Worm (Caenorhabditis elegans) whole organism, young adult: ENCODE data around the gene srz-83.

ENCODE experiments used
- B0261.1 ChIP-seq: sonication (generic microtip); optimal IDR thresholded peaks from 2 replicates; lab custom pipeline; 2016; ENCODE audit warnings: mild to moderate bottlenecking, missing genetic modification characterization, moderate library complexity, missing compliant biosample characterization
- B0336.3 ChIP-seq: fragments of 200-800 bp; sonication (Bioruptor generic); IDR thresholded peaks from 2 replicates; pipeline ENCODE4 v1.3.6; 2022; ENCODE audit warnings: missing genetic modification characterization, missing compliant biosample characterization
- F55B11.4 ChIP-seq: sonication (generic microtip); optimal IDR thresholded peaks from 2 replicates; lab custom pipeline; 2016; ENCODE audit warnings: missing compliant biosample characterization, missing genetic modification characterization, borderline replicate concordance; ENCODE audit not compliant: insufficient read depth
- F57A8.1 ChIP-seq: fragments of 200-800 bp; sonication (Bioruptor generic); optimal IDR thresholded peaks from 2 replicates; lab custom pipeline; 2018; ENCODE audit warnings: mild to moderate bottlenecking, missing genetic modification characterization, moderate library complexity, missing compliant biosample characterization
- K12H6.12 ChIP-seq: fragments of 200-800 bp; sonication (Bioruptor generic); optimal IDR thresholded peaks from 2 replicates; lab custom pipeline; 2018; ENCODE audit warnings: mild to moderate bottlenecking, missing genetic modification characterization, missing compliant biosample characterization
- T07F8.4 ChIP-seq: sonication (generic microtip); optimal IDR thresholded peaks from 2 replicates; lab custom pipeline; 2016; ENCODE audit warnings: mild to moderate bottlenecking, missing genetic modification characterization, moderate library complexity, missing compliant biosample characterization
- Y53F4B.3 ChIP-seq: fragments of 200-800 bp; sonication (Bioruptor generic); IDR thresholded peaks from 2 replicates; pipeline ENCODE4 v1.3.6; 2022; ENCODE audit warnings: missing genetic modification reagents, missing genetic modification characterization, missing compliant biosample characterization
- akir-1 ChIP-seq: fragments of 200-800 bp; sonication (Bioruptor generic); optimal IDR thresholded peaks from 2 replicates; lab custom pipeline; 2018; ENCODE audit warnings: mild to moderate bottlenecking, missing genetic modification characterization, moderate library complexity, missing compliant biosample characterization
- ccch-3 ChIP-seq: fragments of 200-800 bp; sonication (Bioruptor generic); optimal IDR thresholded peaks from 2 replicates; lab custom pipeline; 2018; ENCODE audit warnings: mild to moderate bottlenecking, missing genetic modification characterization, missing compliant biosample characterization
- cebp-1 ChIP-seq, 2 experiments: fragments of 200-800 bp in 1 of 2; sonication (Bioruptor generic) in 1 of 2; sonication (generic microtip) in 1 of 2; IDR thresholded peaks in 1 of 2; optimal IDR thresholded peaks in 1 of 2; 2 replicates each; pipeline versions ENCODE4 v1.3.6 to Lab custom; 2017 to 2022; ENCODE audit warnings: missing compliant biosample characterization in 2 of 2, missing genetic modification characterization in 2 of 2, mild to moderate bottlenecking in 1 of 2, missing genetic modification reagents in 1 of 2, moderate library complexity in 1 of 2
- efl-1 ChIP-seq: fragments of 150-350 bp; optimal IDR thresholded peaks from 2 replicates; lab custom pipeline; 2014; ENCODE audit warnings: missing biosample characterization, missing genetic modification reagents, missing genetic modification characterization
- egl-18 ChIP-seq: fragments of 200-800 bp; sonication (Bioruptor generic); IDR thresholded peaks from 2 replicates; pipeline ENCODE4 v1.3.6; 2022; ENCODE audit warnings: missing genetic modification reagents, missing genetic modification characterization, missing compliant biosample characterization
- egl-44 ChIP-seq: fragments of 200-800 bp; sonication (Bioruptor generic); IDR thresholded peaks from 2 replicates; pipeline ENCODE4 v1.3.6; 2022; ENCODE audit warnings: missing genetic modification reagents, missing genetic modification characterization, missing compliant biosample characterization
- egrh-3 ChIP-seq: fragments of 200-800 bp; sonication (Bioruptor generic); IDR thresholded peaks from 2 replicates; pipeline ENCODE4 v1.3.6; 2022; ENCODE audit warnings: missing genetic modification reagents, missing genetic modification characterization, missing compliant biosample characterization
- gei-17 ChIP-seq: fragments of 200-800 bp; sonication (Bioruptor generic); optimal IDR thresholded peaks from 2 replicates; lab custom pipeline; 2018; ENCODE audit warnings: mild to moderate bottlenecking, missing genetic modification characterization, missing compliant biosample characterization
- lin-35 ChIP-seq, 3 experiments: fragments of 150-350 bp in 2 of 3; sonication (generic microtip) in 1 of 3; optimal IDR thresholded peaks; 2 replicates each; lab custom pipeline; 2014 to 2018; ENCODE audit warnings: missing biosample characterization in 3 of 3, missing genetic modification characterization in 3 of 3, missing genetic modification reagents in 3 of 3
- lsl-1 ChIP-seq: fragments of 200-800 bp; sonication (Bioruptor generic); optimal IDR thresholded peaks from 2 replicates; lab custom pipeline; 2018; ENCODE audit warnings: mild to moderate bottlenecking, missing genetic modification characterization, moderate library complexity, missing compliant biosample characterization
- madf-3 ChIP-seq: fragments of 200-800 bp; sonication (Bioruptor generic); IDR thresholded peaks from 2 replicates; pipeline ENCODE4 v1.3.6; 2022; ENCODE audit warnings: missing genetic modification reagents, missing genetic modification characterization, missing compliant biosample characterization
- madf-6 ChIP-seq: fragments of 200-800 bp; sonication (Bioruptor generic); IDR thresholded peaks from 2 replicates; pipeline ENCODE4 v1.3.6; 2022; ENCODE audit warnings: missing genetic modification reagents, missing genetic modification characterization, missing compliant biosample characterization
- madf-8 ChIP-seq: fragments of 200-800 bp; sonication (Bioruptor generic); conservative IDR thresholded peaks from 2 replicates; pipeline ENCODE4 v1.3.6; 2022; ENCODE audit warnings: missing genetic modification reagents, missing genetic modification characterization, missing compliant biosample characterization
- nhr-27 ChIP-seq: fragments of 200-800 bp; sonication (Bioruptor generic); optimal IDR thresholded peaks from 2 replicates; lab custom pipeline; 2018; ENCODE audit warnings: mild to moderate bottlenecking, missing genetic modification characterization, moderate library complexity, missing compliant biosample characterization
- rpc-1 ChIP-seq, 2 experiments: fragments of 150-350 bp in 1 of 2; sonication (generic microtip) in 1 of 2; optimal IDR thresholded peaks; 2 replicates each; lab custom pipeline; 2014 to 2018; ENCODE audit warnings: missing biosample characterization in 1 of 2, missing genetic modification characterization in 1 of 2, missing genetic modification reagents in 1 of 2, missing genotype in 1 of 2
- tbp1 ChIP-seq: fragments of 200-800 bp; sonication (Bioruptor generic); optimal IDR thresholded peaks from 2 replicates; lab custom pipeline; 2018; ENCODE audit warnings: mild to moderate bottlenecking, missing genetic modification characterization, missing compliant biosample characterization
- tlf-1 ChIP-seq: fragments of 200-800 bp; sonication (Bioruptor generic); optimal IDR thresholded peaks from 2 replicates; lab custom pipeline; 2018; ENCODE audit warnings: mild to moderate bottlenecking, missing genetic modification characterization, missing compliant biosample characterization
- unc-62 ChIP-seq: fragments of 150-350 bp; optimal IDR thresholded peaks from 2 replicates; lab custom pipeline; 2014; ENCODE audit warnings: missing biosample characterization, missing genetic modification reagents, missing genetic modification characterization
- xnd-1 ChIP-seq: sonication (generic microtip); optimal IDR thresholded peaks from 2 replicates; lab custom pipeline; 2016; ENCODE audit warnings: missing genotype, missing genetic modification reagents, missing genetic modification characterization, missing compliant biosample characterization
- zfh-2 ChIP-seq: fragments of 200-800 bp; sonication (Bioruptor generic); conservative IDR thresholded peaks from 2 replicates; pipeline ENCODE4 v1.3.6; 2022; ENCODE audit warnings: missing genetic modification reagents, missing genetic modification characterization, missing compliant biosample characterization
- ztf-18 ChIP-seq: sonication (generic microtip); optimal IDR thresholded peaks from 2 replicates; lab custom pipeline; 2016; ENCODE audit warnings: missing genotype, mild to moderate bottlenecking, missing genetic modification characterization, missing compliant biosample characterization
- ztf-26 ChIP-seq: sonication (generic microtip); optimal IDR thresholded peaks from 2 replicates; lab custom pipeline; 2017; ENCODE audit warnings: missing genetic modification characterization, missing compliant biosample characterization

Gene srz-83

DNA sequence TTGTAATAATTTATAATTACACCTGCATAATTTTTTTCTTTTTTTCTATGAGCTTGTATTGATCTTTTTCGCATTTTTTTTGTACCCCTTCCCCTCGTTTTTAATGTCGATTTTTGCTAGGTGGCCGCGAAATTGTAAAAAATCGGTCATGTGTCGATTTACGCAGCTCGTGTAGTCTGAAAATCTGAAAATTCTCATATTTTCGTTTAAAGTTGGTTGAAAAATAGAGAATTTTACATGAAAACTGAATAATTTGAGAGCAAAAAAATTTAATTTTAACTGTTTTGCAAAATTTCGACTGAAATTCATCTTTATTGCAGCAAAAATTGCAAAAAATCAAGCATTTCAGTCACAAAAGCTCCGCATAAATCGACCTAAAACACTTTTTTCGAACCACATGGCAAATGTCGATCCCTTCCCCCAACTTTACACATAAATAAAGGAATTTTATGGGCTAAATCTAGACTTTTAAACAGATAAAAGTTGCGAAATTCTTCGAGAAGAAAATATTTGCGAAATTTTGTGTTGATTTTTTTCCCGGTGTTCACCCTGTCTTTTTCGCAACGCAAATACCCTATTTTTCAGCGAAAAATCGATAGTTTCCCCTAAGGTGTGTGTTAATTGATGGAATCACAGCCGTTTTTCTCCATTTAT lies 22.0 kb downstream of the srz-83 start:
- peak in 1 of 3 experiments; percentile 30 for TF ChIP-seq lin-35 (GFP tag; optimal IDR thresholded peaks at IDR 0.05; lab: Kevin White, UChicago)
- peak; percentile 17; the same call in 1 of the 2 replicates for TF ChIP-seq B0336.3 (GFP tag; lab: Robert Waterston, UW)
- TF ChIP-seq cebp-1 (GFP tag; IDR thresholded peaks at IDR 0.05; lab: Robert Waterston, UW), result 0 out of 2 replicates have a peak, but pooled peaks have one; percentile 35
- peak; percentile 88 for TF ChIP-seq cebp-1 (tag; optimal IDR thresholded peaks at IDR 0.05; lab: Kevin White, UChicago)
- no peak for TF ChIP-seq T07F8.4
- TF ChIP-seq unc-62 (GFP tag; lab: Kevin White, UChicago), result no peak

DNA sequence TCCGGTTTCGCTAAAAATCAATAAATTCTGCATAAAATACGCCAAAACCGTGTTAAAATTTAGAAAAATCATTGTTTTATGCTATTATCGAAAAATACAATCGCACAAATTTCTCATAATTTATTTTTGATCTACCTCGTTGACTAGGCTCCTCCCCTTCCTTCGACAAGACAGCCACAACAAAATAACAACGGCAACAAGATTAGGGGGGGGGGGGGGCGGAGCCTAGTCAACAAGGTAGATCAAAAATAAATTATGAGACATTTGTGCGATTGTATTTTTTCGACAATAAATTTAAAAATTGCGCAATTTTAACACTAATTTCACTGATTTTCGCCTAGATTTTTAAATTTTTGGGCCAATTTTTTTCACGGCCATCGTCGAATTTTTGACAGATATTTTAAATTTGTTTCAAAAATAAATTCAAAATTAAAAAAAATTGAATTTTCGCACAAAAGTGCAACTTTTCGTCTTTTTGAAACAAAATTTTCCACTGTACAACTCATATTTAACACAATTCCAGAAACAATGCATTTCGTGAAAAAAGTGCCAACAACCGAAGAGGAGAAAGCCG lies 22.7 kb downstream of the srz-83 start, which contains the start of gene M57.2:
Gene M57.2 (plus strand): TSS at position 524 of the 574 bp plus-strand sequence.
- TF ChIP-seq egrh-3 (GFP tag; lab: Robert Waterston, UW) (peak; percentile 66), xnd-1 (tag; lab: Kevin White, UChicago) (peak; percentile 13), ztf-18 (tag; lab: Kevin White, UChicago) (no peak), efl-1 (GFP tag; lab: Kevin White, UChicago) (peak; percentile 27), madf-8 (peak; percentile 51; the same call in 1 of the 2 replicates), madf-6 (GFP tag; lab: Robert Waterston, UW) (peak; percentile 75), zfh-2 (no peak), rpc-1 (optimal IDR thresholded peaks at IDR 0.05; lab: Kevin White, UChicago) (no peak), rpc-1 (tag; optimal IDR thresholded peaks at IDR 0.05; lab: Kevin White, UChicago) (no peak), F55B11.4 (tag; lab: Kevin White, UChicago) (no peak), cebp-1 (GFP tag; IDR thresholded peaks at IDR 0.05; lab: Robert Waterston, UW) (no peak), cebp-1 (tag; optimal IDR thresholded peaks at IDR 0.05; lab: Kevin White, UChicago) (no peak), ccch-3 (no peak), tbp1 (GFP tag; lab: Kevin White, UChicago) (no peak)

DNA sequence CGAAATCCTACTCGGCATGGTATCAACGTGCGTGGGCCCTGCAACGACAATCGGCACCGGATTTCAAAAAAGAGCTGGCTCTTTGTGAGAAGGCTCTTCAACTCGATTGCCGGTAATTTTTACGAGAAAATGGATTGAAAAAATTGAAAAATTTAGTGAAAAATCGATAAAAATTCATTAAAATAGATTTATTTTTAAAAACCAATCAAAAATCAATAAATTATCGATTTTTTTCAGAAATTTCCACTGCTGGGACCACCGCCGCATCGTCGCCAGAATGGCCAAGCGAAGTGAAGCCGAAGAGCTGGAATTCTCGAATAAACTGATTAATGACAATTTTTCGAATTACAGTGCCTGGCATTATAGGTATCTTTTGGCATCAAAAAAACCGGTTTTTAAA lies 23.6 kb downstream of the srz-83 start:
- TF ChIP-seq Y53F4B.3 (GFP tag; lab: Robert Waterston, UW) (no peak), madf-3 (no peak), lsl-1 (GFP tag; lab: Kevin White, UChicago) (no peak), egl-18 (GFP tag; lab: Robert Waterston, UW) (no peak), akir-1 (GFP tag; lab: Kevin White, UChicago) (no peak), tbp1 (GFP tag; lab: Kevin White, UChicago) (no peak)

DNA sequence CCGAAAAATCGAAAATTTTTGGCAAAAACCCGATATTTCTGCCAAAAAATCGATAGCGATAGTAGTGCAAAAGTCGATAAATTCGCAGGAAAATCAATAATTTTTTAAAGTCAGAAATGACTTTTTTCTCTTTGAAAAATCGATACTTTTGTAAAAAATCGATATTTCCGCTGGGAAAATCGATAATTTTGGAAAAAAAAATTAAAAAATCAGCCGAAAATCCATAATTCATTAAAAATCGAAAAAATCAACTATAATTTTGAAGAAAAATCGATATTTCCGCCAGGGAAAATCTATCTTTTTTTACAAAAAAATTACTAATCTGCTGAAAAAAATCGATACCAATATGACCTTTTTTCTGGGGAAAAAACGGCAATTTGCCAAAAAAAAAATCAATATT lies 27.3 kb downstream of the srz-83 start:
- TF ChIP-seq F57A8.1 (GFP tag; lab: Kevin White, UChicago) (no peak), nhr-27 (no peak), tlf-1 (GFP tag; lab: Kevin White, UChicago) (no peak), K12H6.12 (tag; lab: Kevin White, UChicago) (no peak), ztf-26 (tag; lab: Kevin White, UChicago) (no peak), B0261.1 (tag; lab: Kevin White, UChicago) (no peak), tbp1 (GFP tag; lab: Kevin White, UChicago) (no peak), egl-44 (GFP tag; lab: Robert Waterston, UW) (no peak), gei-17 (no peak), F55B11.4 (tag; lab: Kevin White, UChicago) (no peak)
